Fruit fly (Drosophila melanogaster) whole organism, embryonic: ENCODE data around the gene CG15740.

ENCODE experiments used
- Antp ChIP-seq: fragments of 200-800 bp; sonication (Bioruptor generic); optimal IDR thresholded peaks from 3 replicates; lab custom pipeline; 2016; ENCODE audit warnings: missing biosample characterization, missing genetic modification characterization
- B-H2 ChIP-seq: fragments of 200-800 bp; sonication (Bioruptor generic); optimal IDR thresholded peaks from 2 replicates; lab custom pipeline; 2018; ENCODE audit warnings: missing biosample characterization, mild to moderate bottlenecking, missing genetic modification characterization
- CG10543 ChIP-seq: fragments of 200-800 bp; sonication (Bioruptor generic); optimal IDR thresholded peaks from 3 replicates; lab custom pipeline; 2017; ENCODE audit warnings: missing biosample characterization, mild to moderate bottlenecking, missing genetic modification characterization, moderate library complexity
- CG11504 ChIP-seq: fragments of 200-800 bp; sonication (Bioruptor generic); optimal IDR thresholded peaks from 3 replicates; lab custom pipeline; 2019; ENCODE audit warnings: missing biosample characterization, mild to moderate bottlenecking, missing genetic modification characterization, moderate library complexity
- CG12659 ChIP-seq: fragments of 200-800 bp; sonication (Bioruptor generic); optimal IDR thresholded peaks from 3 replicates; lab custom pipeline; 2017; ENCODE audit warnings: mild to moderate bottlenecking, missing biosample characterization, missing genetic modification reagents, missing genetic modification characterization
- CG13296 ChIP-seq: fragments of 200-800 bp; sonication (Bioruptor generic); optimal IDR thresholded peaks from 3 replicates; lab custom pipeline; 2018; ENCODE audit warnings: missing biosample characterization, mild to moderate bottlenecking, missing genetic modification characterization
- CG13424 ChIP-seq: fragments of 200-800 bp; sonication (Bioruptor generic); optimal IDR thresholded peaks from 2 replicates; lab custom pipeline; 2019; ENCODE audit warnings: missing biosample characterization, mild to moderate bottlenecking, missing genetic modification characterization, moderate library complexity
- CG15269 ChIP-seq: fragments of 200-800 bp; sonication (Bioruptor generic); optimal IDR thresholded peaks from 2 replicates; lab custom pipeline; 2018; ENCODE audit warnings: missing biosample characterization, mild to moderate bottlenecking, missing genetic modification characterization, moderate library complexity
- CG17186 ChIP-seq: fragments of 200-800 bp; sonication (Bioruptor generic); optimal IDR thresholded peaks from 3 replicates; lab custom pipeline; 2017; ENCODE audit warnings: missing biosample characterization, missing genetic modification reagents, missing genetic modification characterization
- CG18011 ChIP-seq: fragments of 200-800 bp; sonication (Bioruptor generic); optimal IDR thresholded peaks from 2 replicates; lab custom pipeline; 2017; ENCODE audit warnings: missing biosample characterization, missing genetic modification characterization, mild to moderate bottlenecking, moderate library complexity, missing genotype
- CG18599 ChIP-seq: fragments of 200-800 bp; sonication (Bioruptor generic); optimal IDR thresholded peaks from 3 replicates; lab custom pipeline; 2017; ENCODE audit warnings: missing biosample characterization, missing genetic modification characterization, mild to moderate bottlenecking, moderate library complexity, missing genetic modification reagents
- CG2678 ChIP-seq: fragments of 200-800 bp; sonication (Bioruptor generic); optimal IDR thresholded peaks from 3 replicates; lab custom pipeline; 2019; ENCODE audit warnings: missing biosample characterization, mild to moderate bottlenecking, missing genetic modification characterization, moderate library complexity
- CG4424 ChIP-seq: fragments of 200-800 bp; sonication (Bioruptor generic); optimal IDR thresholded peaks from 3 replicates; lab custom pipeline; 2016; ENCODE audit warnings: missing biosample characterization, missing genetic modification characterization
- CG4820 ChIP-seq: fragments of 200-800 bp; sonication (Bioruptor generic); optimal IDR thresholded peaks from 3 replicates; lab custom pipeline; 2016; ENCODE audit warnings: missing biosample characterization, missing genetic modification characterization
- CG6791 ChIP-seq: fragments of 200-800 bp; sonication (Bioruptor generic); IDR thresholded peaks from 3 replicates; pipeline ENCODE4 v1.3.6; 2022; ENCODE audit warnings: missing biosample characterization, missing genetic modification characterization; ENCODE audit not compliant: partially characterized antibody
- CG6854 ChIP-seq: fragments of 200-800 bp; sonication (Bioruptor generic); optimal IDR thresholded peaks from 3 replicates; lab custom pipeline; 2017; ENCODE audit warnings: missing biosample characterization, mild to moderate bottlenecking, missing genetic modification characterization
- CG8359 ChIP-seq: fragments of 200-800 bp; sonication (Bioruptor generic); optimal IDR thresholded peaks from 2 replicates; lab custom pipeline; 2017; ENCODE audit warnings: missing biosample characterization, mild to moderate bottlenecking, missing genetic modification characterization, borderline replicate concordance
- CG8388 ChIP-seq: fragments of 200-800 bp; sonication (Bioruptor generic); optimal IDR thresholded peaks from 2 replicates; lab custom pipeline; 2019; ENCODE audit warnings: missing biosample characterization, mild to moderate bottlenecking, missing genetic modification characterization, moderate library complexity
- CG8944 ChIP-seq: fragments of 200-800 bp; sonication (Bioruptor generic); optimal IDR thresholded peaks from 3 replicates; lab custom pipeline; 2016; ENCODE audit warnings: missing biosample characterization, missing genetic modification characterization
- CoRest ChIP-seq: fragments of 200-800 bp; sonication (Bioruptor generic); optimal IDR thresholded peaks from 3 replicates; lab custom pipeline; 2018; ENCODE audit warnings: missing biosample characterization, mild to moderate bottlenecking, missing genetic modification characterization, moderate library complexity
- D19B ChIP-seq: fragments of 200-800 bp; sonication (Bioruptor generic); optimal IDR thresholded peaks from 2 replicates; lab custom pipeline; 2017; ENCODE audit warnings: missing biosample characterization, mild to moderate bottlenecking, missing genetic modification characterization
- Dek ChIP-seq: fragments of 200-800 bp; sonication (Bioruptor generic); optimal IDR thresholded peaks from 3 replicates; lab custom pipeline; 2019; ENCODE audit warnings: missing biosample characterization, mild to moderate bottlenecking, missing genetic modification characterization, moderate library complexity
- Doc3 ChIP-seq: fragments of 200-800 bp; sonication (Bioruptor generic); IDR thresholded peaks from 3 replicates; pipeline ENCODE4 v1.3.6; 2022; ENCODE audit warnings: missing biosample characterization, missing genetic modification characterization; ENCODE audit not compliant: partially characterized antibody
- Gsc ChIP-seq: fragments of 200-800 bp; sonication (Bioruptor generic); IDR thresholded peaks from 2 replicates; pipeline ENCODE4 v1.3.6; 2022; ENCODE audit warnings: missing biosample characterization, missing genetic modification characterization
- Lhr ChIP-seq: fragments of 200-800 bp; sonication (Bioruptor generic); optimal IDR thresholded peaks from 3 replicates; lab custom pipeline; 2017; ENCODE audit warnings: mild to moderate bottlenecking, missing biosample characterization, missing genetic modification reagents, missing genetic modification characterization
- NC2β ChIP-seq: fragments of 200-800 bp; sonication (Bioruptor generic); optimal IDR thresholded peaks from 2 replicates; lab custom pipeline; 2016; ENCODE audit warnings: missing biosample characterization, missing genetic modification characterization
- Nf-YC ChIP-seq: fragments of 200-800 bp; optimal IDR thresholded peaks from 3 replicates; lab custom pipeline; 2019; ENCODE audit warnings: missing biosample characterization, mild to moderate bottlenecking, missing genetic modification characterization, moderate library complexity
- Ptx1 ChIP-seq: fragments of 200-800 bp; sonication (Bioruptor generic); IDR thresholded peaks from 2 replicates; pipeline ENCODE4 v1.3.6; 2022; ENCODE audit warnings: missing biosample characterization, missing genetic modification characterization
- Scr ChIP-seq: fragments of 200-800 bp; sonication (Bioruptor generic); IDR thresholded peaks from 2 replicates; pipeline ENCODE4 v1.3.6; 2022; ENCODE audit warnings: missing biosample characterization, missing genetic modification characterization; ENCODE audit not compliant: partially characterized antibody
- Sox100B ChIP-seq: fragments of 200-800 bp; sonication (Bioruptor generic); optimal IDR thresholded peaks from 3 replicates; lab custom pipeline; 2018; ENCODE audit warnings: missing biosample characterization, mild to moderate bottlenecking, missing genetic modification characterization
- ato ChIP-seq: fragments of 200-800 bp; sonication (Bioruptor generic); IDR thresholded peaks from 2 replicates; pipeline ENCODE4 v1.3.6; 2022; ENCODE audit warnings: missing biosample characterization, missing genetic modification characterization; ENCODE audit not compliant: partially characterized antibody
- bsh ChIP-seq, 2 experiments: fragments of 200-800 bp; sonication (Bioruptor generic); optimal IDR thresholded peaks; 2 replicates each; lab custom pipeline; 2017 to 2018; ENCODE audit warnings: mild to moderate bottlenecking in 2 of 2, missing biosample characterization in 2 of 2, missing genetic modification characterization in 2 of 2, moderate library complexity in 1 of 2
- grau ChIP-seq: fragments of 200-800 bp; optimal IDR thresholded peaks from 3 replicates; lab custom pipeline; 2019; ENCODE audit warnings: missing biosample characterization, mild to moderate bottlenecking, missing genetic modification characterization, moderate library complexity
- gsb ChIP-seq: fragments of 200-800 bp; sonication (Bioruptor generic); IDR thresholded peaks from 2 replicates; pipeline ENCODE4 v1.3.6; 2022; ENCODE audit warnings: missing biosample characterization, missing genetic modification characterization
- nerfin-1 ChIP-seq: fragments of 200-800 bp; sonication (Bioruptor generic); optimal IDR thresholded peaks from 3 replicates; lab custom pipeline; 2019; ENCODE audit warnings: missing biosample characterization, mild to moderate bottlenecking, missing genetic modification characterization, moderate library complexity
- onecut ChIP-seq: fragments of 200-800 bp; sonication (Bioruptor generic); IDR thresholded peaks from 2 replicates; pipeline ENCODE4 v1.3.6; 2022; ENCODE audit warnings: missing biosample characterization, missing genetic modification characterization
- pho ChIP-seq: fragments of 200-800 bp; sonication (Bioruptor generic); optimal IDR thresholded peaks from 2 replicates; lab custom pipeline; 2016; ENCODE audit warnings: missing biosample characterization, missing genetic modification characterization
- phol ChIP-seq: fragments of 200-800 bp; sonication (Bioruptor generic); optimal IDR thresholded peaks from 3 replicates; lab custom pipeline; 2018; ENCODE audit warnings: missing biosample characterization, mild to moderate bottlenecking, missing genetic modification characterization, moderate library complexity
- pros ChIP-seq: fragments of 200-800 bp; sonication (Bioruptor generic); optimal IDR thresholded peaks from 3 replicates; lab custom pipeline; 2019; ENCODE audit warnings: missing biosample characterization, mild to moderate bottlenecking, missing genetic modification characterization, moderate library complexity
- sd ChIP-seq: fragments of 200-800 bp; sonication (Bioruptor generic); optimal IDR thresholded peaks from 3 replicates; lab custom pipeline; 2018; ENCODE audit warnings: missing biosample characterization, mild to moderate bottlenecking, missing genetic modification characterization, moderate library complexity
- sens ChIP-seq: fragments of 200-800 bp; sonication (Bioruptor generic); peaks from one replicate; lab custom pipeline; 2016; ENCODE audit warnings: missing biosample characterization, missing genetic modification characterization
- sens-2 ChIP-seq: fragments of 200-800 bp; sonication (Bioruptor generic); IDR thresholded peaks from 2 replicates; pipeline ENCODE4 v1.3.6; 2022; ENCODE audit warnings: missing biosample characterization, missing genetic modification characterization
- seq ChIP-seq: fragments of 200-800 bp; sonication (Bioruptor generic); IDR thresholded peaks from 2 replicates; pipeline ENCODE4 v1.3.6; 2022; ENCODE audit warnings: missing biosample characterization, missing genetic modification characterization
- slbo ChIP-seq: fragments of 200-800 bp; sonication (Bioruptor generic); IDR thresholded peaks from 2 replicates; pipeline ENCODE4 v1.3.6; 2022; ENCODE audit warnings: missing biosample characterization, missing genetic modification characterization
- unpg ChIP-seq: fragments of 200-800 bp; sonication (Bioruptor generic); optimal IDR thresholded peaks from 3 replicates; lab custom pipeline; 2018; ENCODE audit warnings: missing biosample characterization, mild to moderate bottlenecking, missing genetic modification characterization, moderate library complexity
- wek ChIP-seq: fragments of 200-800 bp; sonication (Bioruptor generic); optimal IDR thresholded peaks from 3 replicates; lab custom pipeline; 2018; ENCODE audit warnings: missing biosample characterization, mild to moderate bottlenecking, missing genetic modification characterization, moderate library complexity

CG15740 gene

DNA sequence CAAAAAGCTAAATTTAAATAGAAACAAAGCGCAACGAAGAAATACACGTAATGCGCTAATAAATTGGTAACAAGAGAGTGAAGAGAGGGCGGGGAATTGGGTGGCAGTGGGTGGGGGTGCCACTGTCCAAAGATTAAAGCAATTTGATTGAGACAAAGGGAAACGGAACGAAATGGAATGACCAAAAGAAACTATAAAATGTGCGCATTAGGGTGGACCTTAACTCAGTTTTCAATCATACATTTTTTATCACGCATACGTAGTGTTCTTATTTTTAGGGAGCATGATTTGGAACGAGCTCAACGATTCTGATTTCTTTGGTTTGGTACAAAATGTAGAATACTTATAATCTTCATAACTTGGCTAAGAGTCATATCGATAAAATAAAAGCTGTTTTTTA, 24.0 kb downstream of the CG15740 start (continued):
- TF ChIP-seq CG13424 (tag; lab: Kevin White, UChicago) (peak; percentile 26), Sox100B (GFP tag; lab: Kevin White, UChicago) (no peak), B-H2 (GFP tag; lab: Kevin White, UChicago) (no peak), CG4424 (no peak), CG6854 (GFP tag; lab: Kevin White, UChicago) (peak; percentile 7), CG15269 (tag; lab: Kevin White, UChicago) (peak; percentile 27), CG2678 (tag; lab: Kevin White, UChicago) (peak; percentile 28)

- no peak for TF ChIP-seq Dek (tag; lab: Kevin White, UChicago)
- TF ChIP-seq CG6791 (GFP tag; lab: Robert Waterston, UW): no peak
- no peak for TF ChIP-seq sens-2
- no peak for TF ChIP-seq NC2β
- peak; percentile 27 for TF ChIP-seq CG18599
- peak; percentile 50 for TF ChIP-seq CG2678 (tag; lab: Kevin White, UChicago)
- TF ChIP-seq Nf-YC (tag; lab: Kevin White, UChicago): peak; percentile 19
- no peak for TF ChIP-seq pros
- TF ChIP-seq CG8359 (GFP tag; lab: Kevin White, UChicago): no peak
- TF ChIP-seq D19B (GFP tag; lab: Kevin White, UChicago): no peak
- TF ChIP-seq CG15269 (tag; lab: Kevin White, UChicago): peak; percentile 41
- TF ChIP-seq sd: no peak
- peak; percentile 0 for TF ChIP-seq CG10543 (GFP tag; lab: Kevin White, UChicago)
- no peak for TF ChIP-seq Antp
- no peak for TF ChIP-seq Lhr
- TF ChIP-seq wek (GFP tag; lab: Kevin White, UChicago): no peak
- TF ChIP-seq nerfin-1 (tag; lab: Kevin White, UChicago): no peak
- peak; percentile 43 for TF ChIP-seq CoRest (tag; lab: Kevin White, UChicago)
- no peak for TF ChIP-seq seq (GFP tag; lab: Robert Waterston, UW)
- peak; percentile 46 for TF ChIP-seq CG11504 (tag; lab: Kevin White, UChicago)
- TF ChIP-seq onecut (GFP tag; lab: Robert Waterston, UW): no peak
- TF ChIP-seq unpg (GFP tag; lab: Kevin White, UChicago): peak; percentile 3
- no peak for TF ChIP-seq Doc3 (GFP tag; lab: Robert Waterston, UW)
- TF ChIP-seq Scr (GFP tag; lab: Robert Waterston, UW): no peak
- TF ChIP-seq pho (GFP tag; lab: Kevin White, UChicago): peak; percentile 2
- peak; percentile 18; the same call in 1 of the 2 replicates for TF ChIP-seq slbo (GFP tag; lab: Robert Waterston, UW)
- no peak for TF ChIP-seq CG8944 (GFP tag; lab: Kevin White, UChicago)
- TF ChIP-seq Gsc (GFP tag; lab: Robert Waterston, UW): no peak
- TF ChIP-seq CG17186: no peak
- TF ChIP-seq sens: peak; percentile 58
- TF ChIP-seq CG18011 (GFP tag; lab: Kevin White, UChicago): no peak
- no peak for TF ChIP-seq CG8388 (GFP tag; lab: Kevin White, UChicago)
- TF ChIP-seq gsb (GFP tag; lab: Robert Waterston, UW): no peak
- peak; percentile 79 for TF ChIP-seq grau
- TF ChIP-seq CG12659 (GFP tag; lab: Kevin White, UChicago): peak; percentile 15
- peak; percentile 47 for TF ChIP-seq CG4820 (GFP tag; lab: Kevin White, UChicago)
- no peak for TF ChIP-seq ato (GFP tag; lab: Robert Waterston, UW)
- TF ChIP-seq Ptx1: peak; percentile 43; the same call in 1 of the 2 replicates
- peak; percentile 30 for TF ChIP-seq CG13296 (GFP tag; lab: Kevin White, UChicago)
- peak; percentile 13 for TF ChIP-seq phol (tag; lab: Kevin White, UChicago)
- peak in 1 of 2 experiments; percentile 44 for TF ChIP-seq bsh (GFP tag; optimal IDR thresholded peaks at IDR 0.05; lab: Kevin White, UChicago)
Measured at dm6 chrX:11820284-11821075, 25.4 kb downstream of the CG15740 start.
